Fruit fly (Drosophila melanogaster) whole organism, pupa: ENCODE results near the gene sti.

Source experiments
- CG10348 ChIP-seq: fragments of 200-800 bp; sonication (Bioruptor generic); IDR thresholded peaks from 2 replicates; pipeline ENCODE4 v1.3.6; 2022; ENCODE audit warnings: missing biosample characterization, missing genetic modification characterization
- CG12605 ChIP-seq: fragments of 200-800 bp; sonication (Bioruptor generic); IDR thresholded peaks from 2 replicates; pipeline ENCODE4 v1.3.6; 2022; ENCODE audit warnings: missing biosample characterization, missing genetic modification characterization
- CG13204 ChIP-seq: fragments of 200-800 bp; sonication (Bioruptor generic); optimal IDR thresholded peaks from 2 replicates; lab custom pipeline; 2018; ENCODE audit warnings: missing biosample characterization, mild to moderate bottlenecking, missing genetic modification characterization, moderate library complexity
- CG14655 ChIP-seq: fragments of 200-800 bp; sonication (Bioruptor generic); optimal IDR thresholded peaks from 3 replicates; lab custom pipeline; 2017; ENCODE audit warnings: mild to moderate bottlenecking, missing biosample characterization, missing genetic modification reagents, missing genetic modification characterization
- CG15710 ChIP-seq: fragments of 200-800 bp; sonication (Bioruptor generic); optimal IDR thresholded peaks from 2 replicates; lab custom pipeline; 2018; ENCODE audit warnings: missing biosample characterization, mild to moderate bottlenecking, missing genetic modification characterization, moderate library complexity
- CG17806 ChIP-seq: fragments of 200-800 bp; sonication (Bioruptor generic); optimal IDR thresholded peaks from 2 replicates; lab custom pipeline; 2018; ENCODE audit warnings: missing biosample characterization, mild to moderate bottlenecking, missing genetic modification characterization, moderate library complexity
- CG32121 ChIP-seq: fragments of 200-800 bp; sonication (Bioruptor generic); IDR thresholded peaks from 2 replicates; pipeline ENCODE4 v1.3.6; 2022; ENCODE audit warnings: missing biosample characterization, missing genetic modification characterization
- CG34367 ChIP-seq: fragments of 200-800 bp; sonication (Bioruptor generic); optimal IDR thresholded peaks from 2 replicates; lab custom pipeline; 2018; ENCODE audit warnings: missing biosample characterization, mild to moderate bottlenecking, missing genetic modification characterization
- CG4496 ChIP-seq: fragments of 200-800 bp; sonication (Bioruptor generic); IDR thresholded peaks from 3 replicates; pipeline ENCODE4 v1.3.6; 2022; ENCODE audit warnings: missing biosample characterization, missing genetic modification characterization
- CG8159 ChIP-seq: fragments of 200-800 bp; sonication (Bioruptor generic); optimal IDR thresholded peaks from 3 replicates; lab custom pipeline; 2018; ENCODE audit warnings: missing biosample characterization, mild to moderate bottlenecking, missing genetic modification characterization, moderate library complexity
- CG8301 ChIP-seq: fragments of 200-800 bp; sonication (Bioruptor generic); optimal IDR thresholded peaks from 2 replicates; lab custom pipeline; 2018; ENCODE audit warnings: missing biosample characterization, mild to moderate bottlenecking, missing genetic modification characterization
- CG9948 ChIP-seq: fragments of 200-800 bp; sonication (Bioruptor generic); optimal IDR thresholded peaks from 2 replicates; lab custom pipeline; 2018; ENCODE audit warnings: missing biosample characterization, mild to moderate bottlenecking, missing genetic modification characterization, moderate library complexity
- D1 ChIP-seq: fragments of 200-800 bp; sonication (Bioruptor generic); optimal IDR thresholded peaks from 2 replicates; lab custom pipeline; 2018; ENCODE audit warnings: missing biosample characterization, mild to moderate bottlenecking, missing genetic modification characterization, moderate library complexity
- EcR ChIP-seq: fragments of 200-800 bp; sonication (Bioruptor generic); optimal IDR thresholded peaks from 3 replicates; lab custom pipeline; 2019; ENCODE audit warnings: missing biosample characterization, missing genetic modification characterization, mild to moderate bottlenecking, moderate library complexity, missing genetic modification reagents
- Ets98B ChIP-seq: fragments of 200-800 bp; sonication (Bioruptor generic); IDR thresholded peaks from 2 replicates; pipeline ENCODE4 v1.3.6; 2022; ENCODE audit warnings: missing biosample characterization, missing genetic modification characterization
- Pif1A ChIP-seq: fragments of 200-800 bp; sonication (Bioruptor generic); optimal IDR thresholded peaks from 3 replicates; lab custom pipeline; 2016; ENCODE audit warnings: missing biosample characterization, missing genetic modification characterization
- Pif1B ChIP-seq: fragments of 200-800 bp; sonication (Bioruptor generic); optimal IDR thresholded peaks from 3 replicates; lab custom pipeline; 2016; ENCODE audit warnings: missing biosample characterization, missing genetic modification characterization
- Snoo ChIP-seq: fragments of 200-800 bp; sonication (Bioruptor generic); optimal IDR thresholded peaks from 3 replicates; lab custom pipeline; 2017; ENCODE audit warnings: missing biosample characterization, mild to moderate bottlenecking, missing genetic modification characterization, inconsistent platforms
- fd96Ca ChIP-seq: fragments of 200-800 bp; sonication (Bioruptor generic); IDR thresholded peaks from 3 replicates; pipeline ENCODE4 v1.3.6; 2022; ENCODE audit warnings: missing biosample characterization, missing genetic modification characterization
- gl ChIP-seq: fragments of 200-800 bp; sonication (Bioruptor generic); optimal IDR thresholded peaks from 2 replicates; lab custom pipeline; 2018; ENCODE audit warnings: missing biosample characterization, mild to moderate bottlenecking, missing genetic modification characterization
- rn ChIP-seq: fragments of 200-800 bp; sonication (Bioruptor generic); IDR thresholded peaks from 2 replicates; pipeline ENCODE4 v1.3.6; 2022; ENCODE audit warnings: missing biosample characterization, missing genetic modification characterization

Gene sti

dm6 chr3L:12490418-12491035 is 24.1 kb downstream of the sti start, which contains the start of gene CG10660:
Gene CG10660 (minus strand): TSS chr3L:12490676.
- peak; percentile 96 for TF ChIP-seq Pif1B (GFP tag; lab: Kevin White, UChicago)
- TF ChIP-seq gl (tag; lab: Kevin White, UChicago) = peak; percentile 61
- peak; percentile 96 for TF ChIP-seq fd96Ca (GFP tag; lab: Robert Waterston, UW)
- TF ChIP-seq CG15710 = peak; percentile 87
- TF ChIP-seq CG12605 (GFP tag; lab: Robert Waterston, UW) = peak; percentile 93
- TF ChIP-seq CG32121 = peak; percentile 95
- TF ChIP-seq D1 (tag; lab: Kevin White, UChicago) = peak; percentile 69
- TF ChIP-seq EcR (GFP tag; lab: Kevin White, UChicago) = peak; percentile 50
- peak; percentile 94 for TF ChIP-seq Pif1A (GFP tag; lab: Kevin White, UChicago)
- peak; percentile 60 for TF ChIP-seq CG13204 (GFP tag; lab: Kevin White, UChicago)
- peak; percentile 85 for TF ChIP-seq Snoo (tag; lab: Kevin White, UChicago)
- TF ChIP-seq CG4496 (GFP tag; lab: Robert Waterston, UW) = peak; percentile 96
- TF ChIP-seq CG17806 (tag; lab: Kevin White, UChicago) = peak; percentile 89
- peak; percentile 89 for TF ChIP-seq CG34367 (tag; lab: Kevin White, UChicago)
- TF ChIP-seq CG8159 (tag; lab: Kevin White, UChicago) = peak; percentile 89
- peak; percentile 94 for TF ChIP-seq CG8301 (tag; lab: Kevin White, UChicago)
- TF ChIP-seq CG14655 (GFP tag; lab: Kevin White, UChicago) = peak; percentile 94
- TF ChIP-seq CG9948 (tag; lab: Kevin White, UChicago) = peak; percentile 85
- peak; percentile 81; the same call in 1 of the 2 replicates for TF ChIP-seq rn (GFP tag; lab: Robert Waterston, UW)
- peak; percentile 79; the same call in 1 of the 2 replicates for TF ChIP-seq CG10348 (GFP tag; lab: Robert Waterston, UW)
- peak; percentile 97 for TF ChIP-seq Ets98B (GFP tag; lab: Robert Waterston, UW)

dm6 chr3L:12489952-12490351 is 24.7 kb downstream of the sti start:
- TF ChIP-seq CG9948 (tag; lab: Kevin White, UChicago) (no peak), Pif1A (GFP tag; lab: Kevin White, UChicago) (no peak), gl (tag; lab: Kevin White, UChicago) (peak; percentile 25), CG4496 (GFP tag; lab: Robert Waterston, UW) (no peak), fd96Ca (GFP tag; lab: Robert Waterston, UW) (peak; percentile 44; the same call in 1 of the 3 replicates), CG32121 (0 out of 2 replicates have a peak, but pooled peaks have one; percentile 20), CG34367 (tag; lab: Kevin White, UChicago) (no peak), D1 (tag; lab: Kevin White, UChicago) (no peak), Snoo (tag; lab: Kevin White, UChicago) (no peak), CG13204 (GFP tag; lab: Kevin White, UChicago) (no peak), Ets98B (GFP tag; lab: Robert Waterston, UW) (peak; percentile 53; the same call in 1 of the 2 replicates), Pif1B (GFP tag; lab: Kevin White, UChicago) (peak; percentile 52), CG8159 (tag; lab: Kevin White, UChicago) (no peak), rn (GFP tag; lab: Robert Waterston, UW) (no peak), CG8301 (tag; lab: Kevin White, UChicago) (no peak), CG17806 (tag; lab: Kevin White, UChicago) (no peak), EcR (GFP tag; lab: Kevin White, UChicago) (peak; percentile 87), CG14655 (GFP tag; lab: Kevin White, UChicago) (no peak), CG10348 (GFP tag; lab: Robert Waterston, UW) (no peak), CG12605 (GFP tag; lab: Robert Waterston, UW) (peak; percentile 46)

- TF ChIP-seq EcR (GFP tag; lab: Kevin White, UChicago) (no peak), CG8159 (tag; lab: Kevin White, UChicago) (no peak), Ets98B (GFP tag; lab: Robert Waterston, UW) (no peak), gl (tag; lab: Kevin White, UChicago) (no peak), D1 (tag; lab: Kevin White, UChicago) (no peak), CG34367 (tag; lab: Kevin White, UChicago) (no peak), Snoo (tag; lab: Kevin White, UChicago) (no peak), fd96Ca (GFP tag; lab: Robert Waterston, UW) (no peak)
- TF ChIP-seq, all 21 proteins: peak for 0
Observed at dm6 chr3L:12486175-12486574, 28.4 kb downstream of the sti start.

- TF ChIP-seq Ets98B (GFP tag; lab: Robert Waterston, UW) (peak; percentile 51), CG4496 (GFP tag; lab: Robert Waterston, UW) (peak; percentile 77), CG8301 (tag; lab: Kevin White, UChicago) (peak; percentile 21), CG14655 (GFP tag; lab: Kevin White, UChicago) (peak; percentile 22), CG9948 (tag; lab: Kevin White, UChicago) (no peak), CG10348 (GFP tag; lab: Robert Waterston, UW) (no peak), CG8159 (tag; lab: Kevin White, UChicago) (no peak), CG12605 (GFP tag; lab: Robert Waterston, UW) (no peak), CG32121 (no peak), rn (GFP tag; lab: Robert Waterston, UW) (no peak), Pif1A (GFP tag; lab: Kevin White, UChicago) (no peak), EcR (GFP tag; lab: Kevin White, UChicago) (peak; percentile 20), Snoo (tag; lab: Kevin White, UChicago) (no peak), gl (tag; lab: Kevin White, UChicago) (no peak), fd96Ca (GFP tag; lab: Robert Waterston, UW) (no peak; the same call in 2 of the 3 replicates), CG15710 (no peak), D1 (tag; lab: Kevin White, UChicago) (no peak), Pif1B (GFP tag; lab: Kevin White, UChicago) (no peak), CG34367 (tag; lab: Kevin White, UChicago) (no peak), CG17806 (tag; lab: Kevin White, UChicago) (no peak), CG13204 (GFP tag; lab: Kevin White, UChicago) (peak; percentile 22)
Observed at dm6 chr3L:12484948-12485347, 29.7 kb downstream of the sti start, which contains the start of gene CG10663. Gene CG10663 (minus strand): TSS chr3L:12485035.
